Fruit fly (Drosophila melanogaster) whole organism, prepupa: ENCODE measurements around the gene CG12516.

Experiments
- Blimp-1 ChIP-seq: fragments of 200-800 bp; sonication (Bioruptor generic); optimal IDR thresholded peaks from 3 replicates; lab custom pipeline; 2017; ENCODE audit warnings: missing biosample characterization, missing genetic modification characterization, mild to moderate bottlenecking, moderate library complexity, missing genetic modification reagents
- CG10631 ChIP-seq: fragments of 200-800 bp; sonication (Bioruptor generic); optimal IDR thresholded peaks from 2 replicates; lab custom pipeline; 2016; ENCODE audit warnings: missing biosample characterization, missing genetic modification characterization
- CG10669 ChIP-seq: fragments of 200-800 bp; sonication (Bioruptor generic); optimal IDR thresholded peaks from 3 replicates; lab custom pipeline; 2018; ENCODE audit warnings: missing biosample characterization, mild to moderate bottlenecking, missing genetic modification characterization, moderate library complexity
- CG11294 ChIP-seq: fragments of 200-800 bp; sonication (Bioruptor generic); IDR thresholded peaks from 2 replicates; pipeline ENCODE4 v1.3.6; 2022; ENCODE audit warnings: missing biosample characterization, missing genetic modification characterization
- CG11762 ChIP-seq: fragments of 200-800 bp; sonication (Bioruptor generic); optimal IDR thresholded peaks from 3 replicates; lab custom pipeline; 2016; ENCODE audit warnings: missing biosample characterization, missing genetic modification characterization; ENCODE audit not compliant: insufficient read depth
- CG11902 ChIP-seq: fragments of 200-800 bp; sonication (Bioruptor generic); optimal IDR thresholded peaks from 3 replicates; lab custom pipeline; 2016; ENCODE audit warnings: missing biosample characterization, missing genetic modification characterization
- CG15336 ChIP-seq: fragments of 200-800 bp; sonication (Bioruptor generic); IDR thresholded peaks from 2 replicates; pipeline ENCODE4 v1.3.6; 2022; ENCODE audit warnings: missing biosample characterization, missing genetic modification characterization
- CG1621 ChIP-seq: fragments of 200-800 bp; sonication (Bioruptor generic); optimal IDR thresholded peaks from 3 replicates; lab custom pipeline; 2018; ENCODE audit warnings: missing biosample characterization, mild to moderate bottlenecking, missing genetic modification characterization
- CG3032 ChIP-seq: fragments of 200-800 bp; optimal IDR thresholded peaks from 2 replicates; lab custom pipeline; 2019; ENCODE audit warnings: missing biosample characterization, mild to moderate bottlenecking, missing genetic modification characterization, moderate library complexity
- CG31627 ChIP-seq: fragments of 200-800 bp; sonication (Bioruptor generic); optimal IDR thresholded peaks from 3 replicates; lab custom pipeline; 2016; ENCODE audit warnings: missing biosample characterization, missing genetic modification characterization
- CG32006 ChIP-seq: fragments of 200-800 bp; sonication (Bioruptor generic); optimal IDR thresholded peaks from 3 replicates; lab custom pipeline; 2017; ENCODE audit warnings: missing biosample characterization, mild to moderate bottlenecking, missing genetic modification characterization
- CG4318 ChIP-seq: fragments of 200-800 bp; sonication (Bioruptor generic); optimal IDR thresholded peaks from 3 replicates; lab custom pipeline; 2017; ENCODE audit warnings: missing biosample characterization, mild to moderate bottlenecking, missing genetic modification characterization
- CG6276 ChIP-seq: fragments of 200-800 bp; sonication (Bioruptor generic); optimal IDR thresholded peaks from 2 replicates; lab custom pipeline; 2017; ENCODE audit warnings: missing biosample characterization, mild to moderate bottlenecking, missing genetic modification characterization
- CG6808 ChIP-seq: fragments of 200-800 bp; sonication (Bioruptor generic); optimal IDR thresholded peaks from 3 replicates; lab custom pipeline; 2017; ENCODE audit warnings: missing biosample characterization, missing genetic modification characterization, mild to moderate bottlenecking, moderate library complexity, missing genetic modification reagents
- CG7368 ChIP-seq: fragments of 200-800 bp; sonication (Bioruptor generic); optimal IDR thresholded peaks from 3 replicates; lab custom pipeline; 2016; ENCODE audit warnings: missing biosample characterization, missing genetic modification characterization
- CG8319 ChIP-seq: fragments of 200-800 bp; sonication (Bioruptor generic); optimal IDR thresholded peaks from 3 replicates; lab custom pipeline; 2016; ENCODE audit warnings: missing biosample characterization, missing genetic modification characterization
- CG8632 ChIP-seq: fragments of 200-800 bp; sonication (Bioruptor generic); optimal IDR thresholded peaks from 3 replicates; lab custom pipeline; 2016; ENCODE audit warnings: missing biosample characterization, missing genetic modification characterization
- CG9139 ChIP-seq: fragments of 200-800 bp; sonication (Bioruptor generic); optimal IDR thresholded peaks from 3 replicates; lab custom pipeline; 2017; ENCODE audit warnings: missing biosample characterization, mild to moderate bottlenecking, missing genetic modification characterization
- Eip75B ChIP-seq: fragments of 200-800 bp; sonication (Bioruptor generic); optimal IDR thresholded peaks from 3 replicates; lab custom pipeline; 2016; ENCODE audit warnings: missing biosample characterization, missing genetic modification characterization
- Eip78C ChIP-seq: fragments of 200-800 bp; sonication (Bioruptor generic); peaks from one replicate; lab custom pipeline; 2016; ENCODE audit warnings: missing biosample characterization, missing genetic modification characterization
- Ets21C ChIP-seq: fragments of 200-800 bp; sonication (Bioruptor generic); optimal IDR thresholded peaks from 3 replicates; lab custom pipeline; 2016; ENCODE audit warnings: missing biosample characterization, missing genetic modification characterization
- Ets96B ChIP-seq: fragments of 200-800 bp; optimal IDR thresholded peaks from 2 replicates; lab custom pipeline; 2019; ENCODE audit warnings: missing biosample characterization, mild to moderate bottlenecking, missing genetic modification characterization, moderate library complexity
- Hr38 ChIP-seq: sonication (Bioruptor generic); optimal IDR thresholded peaks from 2 replicates; lab custom pipeline; 2016; ENCODE audit warnings: missing biosample characterization, missing genetic modification characterization
- Hr39 ChIP-seq: fragments of 200-800 bp; sonication (Bioruptor generic); optimal IDR thresholded peaks from 2 replicates; lab custom pipeline; 2016; ENCODE audit warnings: missing biosample characterization, missing genetic modification characterization
- Hr4 ChIP-seq: fragments of 200-800 bp; sonication (Bioruptor generic); optimal IDR thresholded peaks from 3 replicates; lab custom pipeline; 2016; ENCODE audit warnings: missing biosample characterization, missing genetic modification characterization
- OdsH ChIP-seq: fragments of 200-800 bp; sonication (Bioruptor generic); optimal IDR thresholded peaks from 3 replicates; lab custom pipeline; 2016; ENCODE audit warnings: missing biosample characterization, missing genetic modification characterization
- Smox ChIP-seq: fragments of 200-800 bp; sonication (Bioruptor generic); optimal IDR thresholded peaks from 3 replicates; lab custom pipeline; 2016; ENCODE audit warnings: missing biosample characterization, missing genetic modification characterization
- Sox102F ChIP-seq: fragments of 200-800 bp; sonication (Bioruptor generic); optimal IDR thresholded peaks from 2 replicates; lab custom pipeline; 2016; ENCODE audit warnings: missing biosample characterization, mild to moderate bottlenecking, missing genetic modification characterization
- Sox14 ChIP-seq: fragments of 200-800 bp; sonication (Bioruptor generic); optimal IDR thresholded peaks from 3 replicates; lab custom pipeline; 2016; ENCODE audit warnings: missing biosample characterization, missing genetic modification characterization
- Sox15 ChIP-seq: fragments of 200-800 bp; sonication (Bioruptor generic); optimal IDR thresholded peaks from 3 replicates; lab custom pipeline; 2016; ENCODE audit warnings: missing biosample characterization, missing genetic modification characterization
- achi ChIP-seq: fragments of 200-800 bp; sonication (Bioruptor generic); optimal IDR thresholded peaks from 3 replicates; lab custom pipeline; 2016; ENCODE audit warnings: missing biosample characterization, missing genetic modification characterization
- acj6 ChIP-seq: fragments of 200-800 bp; sonication (Bioruptor generic); optimal IDR thresholded peaks from 3 replicates; lab custom pipeline; 2016; ENCODE audit warnings: missing biosample characterization, missing genetic modification characterization
- cyc ChIP-seq: fragments of 200-800 bp; sonication (Bioruptor generic); optimal IDR thresholded peaks from 3 replicates; lab custom pipeline; 2016; ENCODE audit warnings: missing biosample characterization, missing genetic modification characterization
- dac ChIP-seq: fragments of 200-800 bp; sonication (Bioruptor generic); optimal IDR thresholded peaks from 2 replicates; lab custom pipeline; 2017; ENCODE audit warnings: missing biosample characterization, mild to moderate bottlenecking, missing genetic modification characterization
- dsx ChIP-seq: fragments of 200-800 bp; optimal IDR thresholded peaks from 3 replicates; lab custom pipeline; 2019; ENCODE audit warnings: missing biosample characterization, mild to moderate bottlenecking, missing genetic modification characterization, moderate library complexity; ENCODE audit not compliant: poor library complexity, severe bottlenecking
- eg ChIP-seq: fragments of 200-800 bp; sonication (Bioruptor generic); IDR thresholded peaks from 3 replicates; pipeline ENCODE4 v1.3.6; 2022; ENCODE audit warnings: missing biosample characterization, missing genetic modification characterization
- fd59A ChIP-seq: fragments of 200-800 bp; sonication (Bioruptor generic); optimal IDR thresholded peaks from 2 replicates; lab custom pipeline; 2017; ENCODE audit warnings: missing biosample characterization, mild to moderate bottlenecking, missing genetic modification characterization, missing genetic modification reagents
- fkh ChIP-seq: fragments of 200-800 bp; sonication (Bioruptor generic); optimal IDR thresholded peaks from 3 replicates; lab custom pipeline; 2017; ENCODE audit warnings: missing biosample characterization, mild to moderate bottlenecking, missing genetic modification characterization, moderate library complexity
- lz ChIP-seq: fragments of 200-800 bp; sonication (Bioruptor generic); optimal IDR thresholded peaks from 3 replicates; lab custom pipeline; 2016; ENCODE audit warnings: missing biosample characterization, missing genetic modification characterization
- pdm3 ChIP-seq: fragments of 200-800 bp; sonication (Bioruptor generic); optimal IDR thresholded peaks from 3 replicates; lab custom pipeline; 2016; ENCODE audit warnings: missing biosample characterization, missing genetic modification characterization
- salr ChIP-seq, 2 experiments: fragments of 200-800 bp; sonication (Bioruptor generic); optimal IDR thresholded peaks; 3 replicates each; lab custom pipeline; 2016 to 2018; ENCODE audit warnings: missing biosample characterization in 2 of 2, missing genetic modification characterization in 2 of 2, mild to moderate bottlenecking in 1 of 2
- spab ChIP-seq: fragments of 200-800 bp; sonication (Bioruptor generic); optimal IDR thresholded peaks from 2 replicates; lab custom pipeline; 2017; ENCODE audit warnings: missing biosample characterization, mild to moderate bottlenecking, missing genetic modification characterization, missing genetic modification reagents
- ss ChIP-seq, 2 experiments: fragments of 200-800 bp; sonication (Bioruptor generic); optimal IDR thresholded peaks; 2 replicates in 1 of 2; 3 replicates in 1 of 2; lab custom pipeline; 2017 to 2018; ENCODE audit warnings: mild to moderate bottlenecking in 2 of 2, missing biosample characterization in 2 of 2, missing genetic modification characterization in 2 of 2, moderate library complexity in 1 of 2
- svp ChIP-seq: fragments of 200-800 bp; sonication (Bioruptor generic); peaks from one replicate; lab custom pipeline; 2016; ENCODE audit warnings: missing biosample characterization, missing genetic modification characterization
- topi ChIP-seq: fragments of 200-800 bp; sonication (Bioruptor generic); optimal IDR thresholded peaks from 3 replicates; lab custom pipeline; 2016; ENCODE audit warnings: missing biosample characterization, missing genetic modification characterization

The CG12516 gene

dm6 chr3R:28336046-28336771 is 31.8 kb upstream of the CG12516 start, which contains the start of gene larp (continued):
- peak in 1 of 2 experiments; percentile 38 for TF ChIP-seq salr (GFP tag; optimal IDR thresholded peaks at IDR 0.05; lab: Kevin White, UChicago)
- TF ChIP-seq Sox102F (GFP tag; lab: Kevin White, UChicago), result peak; percentile 14
- TF ChIP-seq CG10669, result peak; percentile 27
- TF ChIP-seq ss (GFP tag; optimal IDR thresholded peaks at IDR 0.05; lab: Kevin White, UChicago), result no peak
- peak; percentile 70 for TF ChIP-seq CG10631 (GFP tag; lab: Kevin White, UChicago)
- peak; percentile 60 for TF ChIP-seq Smox
- TF ChIP-seq Eip78C (GFP tag; lab: Kevin White, UChicago), result peak; percentile 59
- TF ChIP-seq Hr38, result no peak
- peak; percentile 40 for TF ChIP-seq achi
- peak; percentile 54 for TF ChIP-seq acj6 (GFP tag; lab: Kevin White, UChicago)
- no peak for TF ChIP-seq CG6276 (GFP tag; lab: Kevin White, UChicago)
- peak; percentile 45 for TF ChIP-seq cyc (GFP tag; lab: Kevin White, UChicago)
- TF ChIP-seq Blimp-1 (GFP tag; lab: Kevin White, UChicago), result no peak
- peak; percentile 80 for TF ChIP-seq svp (GFP tag; lab: Kevin White, UChicago)
- peak; percentile 65 for TF ChIP-seq eg
- peak; percentile 30; the same call in 1 of the 2 replicates for TF ChIP-seq CG15336 (GFP tag; lab: Robert Waterston, UW)
- TF ChIP-seq CG8319 (GFP tag; lab: Kevin White, UChicago), result peak; percentile 36
- peak; percentile 64 for TF ChIP-seq Hr39 (GFP tag; lab: Kevin White, UChicago)

dm6 chr3R:28335462-28335998 is 31.1 kb upstream of the CG12516 start:
- TF ChIP-seq Smox (peak; percentile 71), Eip75B (GFP tag; lab: Kevin White, UChicago) (peak; percentile 67), achi (peak; percentile 72), pdm3 (peak; percentile 73), fd59A (GFP tag; lab: Kevin White, UChicago) (peak; percentile 65), CG32006 (GFP tag; lab: Kevin White, UChicago) (peak; percentile 67), Blimp-1 (GFP tag; lab: Kevin White, UChicago) (no peak), CG10669 (peak; percentile 53), Hr4 (GFP tag; lab: Kevin White, UChicago) (peak; percentile 76), Hr39 (GFP tag; lab: Kevin White, UChicago) (peak; percentile 84), Sox15 (GFP tag; lab: Kevin White, UChicago) (peak; percentile 72), CG6808 (GFP tag; lab: Kevin White, UChicago) (peak; percentile 71), spab (GFP tag; lab: Kevin White, UChicago) (no peak), dsx (GFP tag; lab: Kevin White, UChicago) (peak; percentile 38), CG8632 (GFP tag; lab: Kevin White, UChicago) (peak; percentile 69), acj6 (GFP tag; lab: Kevin White, UChicago) (peak; percentile 78), OdsH (peak; percentile 81), lz (GFP tag; lab: Kevin White, UChicago) (peak; percentile 84), Hr38 (no peak), CG11294 (GFP tag; lab: Robert Waterston, UW) (peak; percentile 52; the same call in 1 of the 2 replicates), CG3032 (peak; percentile 77), CG8319 (GFP tag; lab: Kevin White, UChicago) (peak; percentile 66), CG10631 (GFP tag; lab: Kevin White, UChicago) (peak; percentile 77), Ets21C (GFP tag; lab: Kevin White, UChicago) (peak; percentile 81), CG6276 (GFP tag; lab: Kevin White, UChicago) (no peak), cyc (GFP tag; lab: Kevin White, UChicago) (peak; percentile 80), CG4318 (GFP tag; lab: Kevin White, UChicago) (peak; percentile 54), CG11762 (GFP tag; lab: Kevin White, UChicago) (peak; percentile 54), fkh (GFP tag; lab: Kevin White, UChicago) (peak; percentile 63), dac (GFP tag; lab: Kevin White, UChicago) (peak; percentile 34), topi (GFP tag; lab: Kevin White, UChicago) (peak; percentile 75), Ets96B (tag; lab: Kevin White, UChicago) (peak; percentile 45), salr (GFP tag; optimal IDR thresholded peaks at IDR 0.05; lab: Kevin White, UChicago) (peak; percentile 34 to 60), CG11902 (peak; percentile 53), Sox14 (peak; percentile 75), CG9139 (GFP tag; lab: Kevin White, UChicago) (peak; percentile 10), CG1621 (tag; lab: Kevin White, UChicago) (peak; percentile 60), CG7368 (GFP tag; lab: Kevin White, UChicago) (peak; percentile 65), CG31627 (GFP tag; lab: Kevin White, UChicago) (peak; percentile 84), svp (GFP tag; lab: Kevin White, UChicago) (peak; percentile 94)
